Worm (Caenorhabditis elegans): ENCODE measurements around the gene cest-2.2.
A peak's percentile ranks its signal among the peaks of the same experiment; 100 is the strongest.

- TF ChIP-seq unc-62 (GFP tag; optimal IDR thresholded peaks at IDR 0.05) (no peak), elt-3 (tag; optimal IDR thresholded peaks at IDR 0.05) (peak; percentile 4), ceh-43 (GFP tag; optimal IDR thresholded peaks at IDR 0.05) (no peak), unc-39 (tag; optimal IDR thresholded peaks at IDR 0.05) (no peak), snpc-4 (tag; optimal IDR thresholded peaks at IDR 0.05) (no peak)
Measured at ce11 chrV:14193451-14193850, 18.3 kb upstream of the cest-2.2 start, which contains the start of gene atfs-1.

Measured in whole organism, mixed stage, embryonic.